Fruit fly (Drosophila melanogaster): ENCODE data around the gene CG15534.

CG15534 gene

dm6 chr3R:30388215-30388871, 43.5 kb upstream of the CG15534 start:
- TF ChIP-seq Vsx2 (GFP tag; optimal IDR thresholded peaks at IDR 0.05; ENCODE audit: partially characterized antibody) (peak; percentile 76), dmrt93B (GFP tag; optimal IDR thresholded peaks at IDR 0.05) (peak; percentile 98), Sp1 (GFP tag; optimal IDR thresholded peaks at IDR 0.05) (peak; percentile 96), N (GFP tag; optimal IDR thresholded peaks at IDR 0.05) (no peak), CG9705 (GFP tag; optimal IDR thresholded peaks at IDR 0.05) (peak; percentile 94), dsf (GFP tag; optimal IDR thresholded peaks at IDR 0.05; ENCODE audit: borderline replicate concordance) (peak; percentile 60), Hnf4 (GFP tag; optimal IDR thresholded peaks at IDR 0.05) (peak; percentile 72), jim (GFP tag; optimal IDR thresholded peaks at IDR 0.05) (no peak), Abd-B (GFP tag; optimal IDR thresholded peaks at IDR 0.05) (no peak), HLH106 (tag; optimal IDR thresholded peaks at IDR 0.05) (peak; percentile 94), rgr (GFP tag; optimal IDR thresholded peaks at IDR 0.05) (peak; percentile 92), ey (GFP tag; optimal IDR thresholded peaks at IDR 0.05) (peak; percentile 96), pan (optimal IDR thresholded peaks at IDR 0.05) (no peak), usp (GFP tag; optimal IDR thresholded peaks at IDR 0.05) (peak; percentile 4), CG32264 (GFP tag; optimal IDR thresholded peaks at IDR 0.05) (peak; percentile 62), woc (GFP tag; optimal IDR thresholded peaks at IDR 0.05) (peak; percentile 95), foxo (GFP tag; optimal IDR thresholded peaks at IDR 0.05) (peak; percentile 61 to 96), brk (GFP tag; optimal IDR thresholded peaks at IDR 0.05) (no peak), psq (GFP tag; optimal IDR thresholded peaks at IDR 0.05) (peak; percentile 93), fru (GFP tag; optimal IDR thresholded peaks at IDR 0.05) (peak; percentile 95), Dif (GFP tag; optimal IDR thresholded peaks at IDR 0.05; ENCODE audit: partially characterized antibody) (peak; percentile 74), Jra (GFP tag; optimal IDR thresholded peaks at IDR 0.05) (peak; percentile 91), br (GFP tag; optimal IDR thresholded peaks at IDR 0.05) (peak; percentile 94), tai (GFP tag; optimal IDR thresholded peaks at IDR 0.05) (peak; percentile 88), sage (GFP tag; optimal IDR thresholded peaks at IDR 0.05) (peak; percentile 70), GATAd (GFP tag; optimal IDR thresholded peaks at IDR 0.05) (peak; percentile 81), h (GFP tag; optimal IDR thresholded peaks at IDR 0.05) (peak; percentile 90), Dfd (GFP tag; optimal IDR thresholded peaks at IDR 0.05) (no peak), Myc (optimal IDR thresholded peaks at IDR 0.05) (no peak), CrebA (GFP tag; optimal IDR thresholded peaks at IDR 0.05; ENCODE audit: borderline replicate concordance) (no peak), sv (GFP tag; optimal IDR thresholded peaks at IDR 0.05) (peak; percentile 93), OdsH (GFP tag; optimal IDR thresholded peaks at IDR 0.05) (peak; percentile 93), Hr83 (GFP tag; optimal IDR thresholded peaks at IDR 0.05; ENCODE audit: poor library complexity, severe bottlenecking) (peak; percentile 81), lola (GFP tag; optimal IDR thresholded peaks at IDR 0.05) (no peak), Rel (GFP tag; optimal IDR thresholded peaks at IDR 0.05) (peak; percentile 55), Rel (tag; optimal IDR thresholded peaks at IDR 0.05) (peak; percentile 33), dl (GFP tag; optimal IDR thresholded peaks at IDR 0.05; ENCODE audit: insufficient read depth in 1 of 2, partially characterized antibody in 2 of 2) (peak; percentile 19 to 78), Hr78 (GFP tag; optimal IDR thresholded peaks at IDR 0.05) (no peak), Mio (GFP tag; optimal IDR thresholded peaks at IDR 0.05) (peak; percentile 74)

dm6 chr3R:30389096-30389495, 42.8 kb upstream of the CG15534 start:
- TF ChIP-seq lola (GFP tag; optimal IDR thresholded peaks at IDR 0.05) = no peak
- peak; percentile 36 for TF ChIP-seq Hr83 (GFP tag; optimal IDR thresholded peaks at IDR 0.05; ENCODE audit: poor library complexity, severe bottlenecking)
- TF ChIP-seq Hr78 (GFP tag; optimal IDR thresholded peaks at IDR 0.05) = no peak
- no peak for TF ChIP-seq OdsH (GFP tag; optimal IDR thresholded peaks at IDR 0.05)
- TF ChIP-seq tai (GFP tag; optimal IDR thresholded peaks at IDR 0.05) = no peak
- TF ChIP-seq pan (optimal IDR thresholded peaks at IDR 0.05) = no peak
- TF ChIP-seq sage (GFP tag; optimal IDR thresholded peaks at IDR 0.05) = peak; percentile 53
- TF ChIP-seq br (GFP tag; optimal IDR thresholded peaks at IDR 0.05) = no peak
- no peak for TF ChIP-seq CG9705 (GFP tag; optimal IDR thresholded peaks at IDR 0.05)
- no peak for TF ChIP-seq rgr (GFP tag; optimal IDR thresholded peaks at IDR 0.05)
- TF ChIP-seq Dif (GFP tag; optimal IDR thresholded peaks at IDR 0.05; ENCODE audit: partially characterized antibody) = peak; percentile 83
- peak; percentile 39 to 79 for TF ChIP-seq dl (GFP tag; optimal IDR thresholded peaks at IDR 0.05; ENCODE audit: insufficient read depth in 1 of 2, partially characterized antibody in 2 of 2)
- TF ChIP-seq brk (GFP tag; optimal IDR thresholded peaks at IDR 0.05) = peak; percentile 29
- TF ChIP-seq CrebA (GFP tag; optimal IDR thresholded peaks at IDR 0.05; ENCODE audit: borderline replicate concordance) = peak; percentile 11
- TF ChIP-seq Dfd (GFP tag; optimal IDR thresholded peaks at IDR 0.05) = no peak

All from whole organism, wandering third instar larva.